Fruit fly (Drosophila melanogaster) whole organism, embryonic: Measurements from ENCODE around the gene barc.

Source experiments
- Abd-B ChIP-seq: fragments of 200-800 bp; sonication (Bioruptor generic); optimal IDR thresholded peaks from 2 replicates; lab custom pipeline; 2018; ENCODE audit warnings: missing biosample characterization, mild to moderate bottlenecking, missing genetic modification characterization, moderate library complexity
- CG10209 ChIP-seq: fragments of 200-800 bp; sonication (Bioruptor generic); optimal IDR thresholded peaks from 3 replicates; lab custom pipeline; 2017; ENCODE audit warnings: missing biosample characterization, mild to moderate bottlenecking, missing genetic modification characterization, missing genetic modification reagents
- CG11695 ChIP-seq: fragments of 200-800 bp; sonication (Bioruptor generic); IDR thresholded peaks from 3 replicates; pipeline ENCODE4 v1.3.6; 2022; ENCODE audit warnings: missing biosample characterization, missing genetic modification characterization
- CG12071 ChIP-seq: fragments of 200-800 bp; sonication (Bioruptor generic); optimal IDR thresholded peaks from 3 replicates; lab custom pipeline; 2018; ENCODE audit warnings: missing biosample characterization, mild to moderate bottlenecking, missing genetic modification characterization
- CG14667 ChIP-seq: fragments of 200-800 bp; sonication (Bioruptor generic); IDR thresholded peaks from 2 replicates; pipeline ENCODE4 v1.3.6; 2022; ENCODE audit warnings: missing biosample characterization, missing genetic modification characterization
- CG15601 ChIP-seq: fragments of 200-800 bp; sonication (Bioruptor generic); optimal IDR thresholded peaks from 3 replicates; lab custom pipeline; 2019; ENCODE audit warnings: missing biosample characterization, mild to moderate bottlenecking, missing genetic modification characterization, moderate library complexity
- CG17359 ChIP-seq: fragments of 200-800 bp; sonication (Bioruptor generic); optimal IDR thresholded peaks from 3 replicates; lab custom pipeline; 2018; ENCODE audit warnings: missing biosample characterization, mild to moderate bottlenecking, missing genetic modification characterization, moderate library complexity
- CG17568 ChIP-seq: fragments of 200-800 bp; sonication (Bioruptor generic); optimal IDR thresholded peaks from 2 replicates; lab custom pipeline; 2018; ENCODE audit warnings: missing biosample characterization, mild to moderate bottlenecking, missing genetic modification characterization, moderate library complexity
- CG17829 ChIP-seq: fragments of 200-800 bp; optimal IDR thresholded peaks from 2 replicates; lab custom pipeline; 2019; ENCODE audit warnings: missing biosample characterization, mild to moderate bottlenecking, missing genetic modification characterization, moderate library complexity
- CG2889 ChIP-seq: fragments of 200-800 bp; sonication (Bioruptor generic); IDR thresholded peaks from 3 replicates; pipeline ENCODE4 v1.3.6; 2022; ENCODE audit warnings: missing biosample characterization, missing genetic modification characterization
- CG3407 ChIP-seq: fragments of 200-800 bp; sonication (Bioruptor generic); optimal IDR thresholded peaks from 2 replicates; lab custom pipeline; 2018; ENCODE audit warnings: missing biosample characterization, mild to moderate bottlenecking, missing genetic modification characterization
- CG34422 ChIP-seq: fragments of 200-800 bp; sonication (Bioruptor generic); IDR thresholded peaks from 3 replicates; pipeline ENCODE4 v1.3.6; 2022; ENCODE audit warnings: missing biosample characterization, missing genetic modification characterization
- CG6175 ChIP-seq: fragments of 200-800 bp; sonication (Bioruptor generic); IDR thresholded peaks from 3 replicates; pipeline ENCODE4 v1.3.6; 2022; ENCODE audit warnings: missing biosample characterization, missing genetic modification characterization
- CG6272 ChIP-seq: fragments of 200-800 bp; sonication (Bioruptor generic); IDR thresholded peaks from 2 replicates; pipeline ENCODE4 v1.3.6; 2022; ENCODE audit warnings: missing biosample characterization, missing genetic modification characterization
- CG6689 ChIP-seq: fragments of 200-800 bp; sonication (Bioruptor generic); IDR thresholded peaks from 2 replicates; pipeline ENCODE4 v1.3.6; 2022; ENCODE audit warnings: missing biosample characterization, missing genetic modification characterization
- CG7556 ChIP-seq: fragments of 200-800 bp; sonication (Bioruptor generic); optimal IDR thresholded peaks from 2 replicates; lab custom pipeline; 2017; ENCODE audit warnings: missing biosample characterization, mild to moderate bottlenecking, missing genetic modification characterization
- CG7839 ChIP-seq: fragments of 200-800 bp; sonication (Bioruptor generic); optimal IDR thresholded peaks from 3 replicates; lab custom pipeline; 2018; ENCODE audit warnings: missing biosample characterization, mild to moderate bottlenecking, missing genetic modification characterization, moderate library complexity
- CG8924 ChIP-seq: fragments of 200-800 bp; optimal IDR thresholded peaks from 3 replicates; lab custom pipeline; 2019; ENCODE audit warnings: missing biosample characterization, mild to moderate bottlenecking, missing genetic modification characterization, moderate library complexity
- CG8944 ChIP-seq: fragments of 200-800 bp; sonication (Bioruptor generic); optimal IDR thresholded peaks from 3 replicates; lab custom pipeline; 2016; ENCODE audit warnings: missing biosample characterization, missing genetic modification characterization
- CG9817 ChIP-seq: fragments of 200-800 bp; sonication (Bioruptor generic); optimal IDR thresholded peaks from 2 replicates; lab custom pipeline; 2018; ENCODE audit warnings: missing biosample characterization, mild to moderate bottlenecking, missing genetic modification characterization, moderate library complexity
- CG9876 ChIP-seq: fragments of 200-800 bp; sonication (Bioruptor generic); optimal IDR thresholded peaks from 2 replicates; lab custom pipeline; 2016; ENCODE audit warnings: missing biosample characterization, missing genetic modification characterization
- Hr51 ChIP-seq, 2 experiments: fragments of 200-800 bp; sonication (Bioruptor generic); optimal IDR thresholded peaks; 2 replicates in 1 of 2; 3 replicates in 1 of 2; lab custom pipeline; 2016 to 2018; ENCODE audit warnings: missing biosample characterization in 2 of 2, missing genetic modification characterization in 2 of 2, mild to moderate bottlenecking in 1 of 2, moderate library complexity in 1 of 2
- Meics ChIP-seq: fragments of 200-800 bp; sonication (Bioruptor generic); optimal IDR thresholded peaks from 2 replicates; lab custom pipeline; 2017; ENCODE audit warnings: missing biosample characterization, mild to moderate bottlenecking, missing genetic modification characterization
- Nf-YC ChIP-seq: fragments of 200-800 bp; optimal IDR thresholded peaks from 3 replicates; lab custom pipeline; 2019; ENCODE audit warnings: missing biosample characterization, mild to moderate bottlenecking, missing genetic modification characterization, moderate library complexity
- NfI ChIP-seq: fragments of 200-800 bp; sonication (Bioruptor generic); optimal IDR thresholded peaks from 3 replicates; lab custom pipeline; 2018; ENCODE audit warnings: missing biosample characterization, mild to moderate bottlenecking, missing genetic modification characterization, moderate library complexity
- PHDP ChIP-seq: fragments of 200-800 bp; sonication (Bioruptor generic); optimal IDR thresholded peaks from 3 replicates; lab custom pipeline; 2018; ENCODE audit warnings: missing biosample characterization, mild to moderate bottlenecking, missing genetic modification characterization, moderate library complexity
- Rfx ChIP-seq: fragments of 200-800 bp; sonication (Bioruptor generic); IDR thresholded peaks from 2 replicates; pipeline ENCODE4 v1.3.6; 2022; ENCODE audit warnings: missing biosample characterization, missing genetic modification characterization
- Scr ChIP-seq: fragments of 200-800 bp; sonication (Bioruptor generic); IDR thresholded peaks from 2 replicates; pipeline ENCODE4 v1.3.6; 2022; ENCODE audit warnings: missing biosample characterization, missing genetic modification characterization; ENCODE audit not compliant: partially characterized antibody
- Trl ChIP-seq, 3 experiments: fragments of >200 bp in 2 of 3; fragments of 200-800 bp in 1 of 3; sonication (Bioruptor generic) in 1 of 3; optimal IDR thresholded peaks; 2 replicates in 1 of 3; 3 replicates in 2 of 3; lab custom pipeline; 2016 to 2017; ENCODE audit warnings: missing biosample characterization in 1 of 3, missing genetic modification characterization in 1 of 3
- ac ChIP-seq: fragments of 200-800 bp; sonication (Bioruptor generic); optimal IDR thresholded peaks from 3 replicates; lab custom pipeline; 2017; ENCODE audit warnings: missing biosample characterization, mild to moderate bottlenecking, missing genetic modification characterization
- crc ChIP-seq: fragments of 200-800 bp; sonication (Bioruptor generic); optimal IDR thresholded peaks from 2 replicates; lab custom pipeline; 2016; ENCODE audit warnings: missing biosample characterization, missing genetic modification characterization
- cwo ChIP-seq: fragments of 200-800 bp; sonication (Bioruptor generic); optimal IDR thresholded peaks from 3 replicates; lab custom pipeline; 2017; ENCODE audit warnings: missing biosample characterization, missing genetic modification characterization, mild to moderate bottlenecking, moderate library complexity, missing genetic modification reagents
- disco-r ChIP-seq: fragments of 200-800 bp; sonication (Bioruptor generic); optimal IDR thresholded peaks from 2 replicates; lab custom pipeline; 2016; ENCODE audit warnings: missing biosample characterization, missing genetic modification characterization
- dysf ChIP-seq: fragments of 200-800 bp; sonication (Bioruptor generic); IDR thresholded peaks from 3 replicates; pipeline ENCODE4 v1.3.6; 2022; ENCODE audit warnings: missing biosample characterization, missing genetic modification characterization
- ftz-f1 ChIP-seq: fragments of 200-800 bp; sonication (Bioruptor generic); optimal IDR thresholded peaks from 2 replicates; lab custom pipeline; 2016; ENCODE audit warnings: missing biosample characterization, missing genetic modification characterization
- gcm2 ChIP-seq: fragments of 200-800 bp; sonication (Bioruptor generic); optimal IDR thresholded peaks from 2 replicates; lab custom pipeline; 2016; ENCODE audit warnings: missing biosample characterization, missing genetic modification characterization
- her ChIP-seq: fragments of 200-800 bp; sonication (Bioruptor generic); optimal IDR thresholded peaks from 2 replicates; lab custom pipeline; 2016; ENCODE audit warnings: missing biosample characterization, missing genetic modification characterization
- lov ChIP-seq, 2 experiments: fragments of 200-800 bp in 1 of 2; fragments of >200 bp in 1 of 2; sonication (Bioruptor generic) in 1 of 2; IDR thresholded peaks in 1 of 2; optimal IDR thresholded peaks in 1 of 2; 2 replicates in 1 of 2; 3 replicates in 1 of 2; pipeline versions ENCODE4 v1.3.6 to Lab custom; 2017 to 2022; ENCODE audit warnings: missing biosample characterization in 1 of 2, missing genetic modification characterization in 1 of 2
- pzg ChIP-seq: fragments of 200-800 bp; sonication (Bioruptor generic); optimal IDR thresholded peaks from 3 replicates; lab custom pipeline; 2018; ENCODE audit warnings: missing biosample characterization, mild to moderate bottlenecking, missing genetic modification characterization, moderate library complexity
- sob ChIP-seq: fragments of 200-800 bp; sonication (Bioruptor generic); IDR thresholded peaks from 2 replicates; pipeline ENCODE4 v1.3.6; 2022; ENCODE audit warnings: missing biosample characterization, missing genetic modification characterization
- zfh1 ChIP-seq: fragments of 200-800 bp; sonication (Bioruptor generic); IDR thresholded peaks from 3 replicates; pipeline ENCODE4 v1.3.6; 2022; ENCODE audit warnings: missing biosample characterization, missing genetic modification characterization

barc gene

dm6 chr3L:21414331-21414730 lies 18.6 kb downstream of the barc start (continued):
- TF ChIP-seq crc (GFP tag; lab: Kevin White, UChicago), result no peak
- TF ChIP-seq CG3407 (GFP tag; lab: Kevin White, UChicago), result no peak
- no peak for TF ChIP-seq sob (GFP tag; lab: Robert Waterston, UW)
- TF ChIP-seq CG11695, result 0 out of 3 replicates have a peak, but pooled peaks have one; percentile 20
- TF ChIP-seq her (GFP tag; lab: Kevin White, UChicago), result no peak
- no peak for TF ChIP-seq CG2889 (GFP tag; lab: Robert Waterston, UW)
- no peak for TF ChIP-seq CG15601 (tag; lab: Kevin White, UChicago)
- no peak for TF ChIP-seq CG14667 (GFP tag; lab: Robert Waterston, UW)
- TF ChIP-seq Abd-B (GFP tag; lab: Kevin White, UChicago), result no peak
- no peak for TF ChIP-seq pzg (GFP tag; lab: Kevin White, UChicago)
- TF ChIP-seq lov (optimal IDR thresholded peaks at IDR 0.05; lab: Kevin White, UChicago), result no peak
- no peak for TF ChIP-seq lov (GFP tag; IDR thresholded peaks at IDR 0.05; lab: Robert Waterston, UW)
- TF ChIP-seq cwo (GFP tag; lab: Kevin White, UChicago), result peak; percentile 11
- TF ChIP-seq CG6272, result no peak
- no peak for TF ChIP-seq CG34422 (GFP tag; lab: Robert Waterston, UW)
- TF ChIP-seq Nf-YC (tag; lab: Kevin White, UChicago), result no peak
- no peak for TF ChIP-seq gcm2
- TF ChIP-seq CG6175, result no peak
- TF ChIP-seq Rfx (GFP tag; lab: Robert Waterston, UW), result peak; percentile 36; the same call in 1 of the 2 replicates
- TF ChIP-seq CG9817 (tag; lab: Kevin White, UChicago), result no peak
- TF ChIP-seq CG17568, result no peak
- peak; percentile 32 for TF ChIP-seq CG7839
- no peak for TF ChIP-seq disco-r (GFP tag; lab: Kevin White, UChicago)
- TF ChIP-seq CG9876, result no peak
- no peak for TF ChIP-seq Trl (optimal IDR thresholded peaks at IDR 0.05; lab: Kevin White, UChicago)
- no peak for TF ChIP-seq Trl (GFP tag; optimal IDR thresholded peaks at IDR 0.05; lab: Kevin White, UChicago)
- TF ChIP-seq zfh1 (GFP tag; lab: Robert Waterston, UW), result no peak
- no peak for TF ChIP-seq CG6689 (GFP tag; lab: Robert Waterston, UW)
- TF ChIP-seq Hr51 (GFP tag; optimal IDR thresholded peaks at IDR 0.05; lab: Kevin White, UChicago), result peak in 1 of 2 experiments; percentile 38
- no peak for TF ChIP-seq CG8944 (GFP tag; lab: Kevin White, UChicago)
- no peak for TF ChIP-seq CG17359 (tag; lab: Kevin White, UChicago)
- TF ChIP-seq dysf, result peak; percentile 26; the same call in 1 of the 3 replicates
- TF ChIP-seq CG12071 (GFP tag; lab: Kevin White, UChicago), result no peak
- no peak for TF ChIP-seq CG10209 (GFP tag; lab: Kevin White, UChicago)
- peak; percentile 4 for TF ChIP-seq Meics (GFP tag; lab: Kevin White, UChicago)
- TF ChIP-seq CG17829 (tag; lab: Kevin White, UChicago), result no peak
- no peak for TF ChIP-seq ac (GFP tag; lab: Kevin White, UChicago)
- TF ChIP-seq CG7556, result no peak
- TF ChIP-seq CG8924, result no peak
- no peak for TF ChIP-seq ftz-f1 (GFP tag; lab: Kevin White, UChicago)
- TF ChIP-seq NfI (GFP tag; lab: Kevin White, UChicago), result no peak
- no peak for TF ChIP-seq Scr
- peak; percentile 3 for TF ChIP-seq PHDP (tag; lab: Kevin White, UChicago)
